Worm (Caenorhabditis elegans) whole organism, L3 larva: ENCODE measurements around the gene C27A7.8.

Experiments
- R02D3.7 ChIP-seq: fragments of 150-350 bp; optimal IDR thresholded peaks from 2 replicates; lab custom pipeline; 2014; ENCODE audit warnings: missing biosample characterization, missing genetic modification characterization
- ZK546.5 ChIP-seq: sonication (generic microtip); optimal IDR thresholded peaks from 2 replicates; lab custom pipeline; 2017; ENCODE audit warnings: missing biosample characterization, missing genetic modification characterization
- aly-2 ChIP-seq: fragments of 150-350 bp; optimal IDR thresholded peaks from 2 replicates; lab custom pipeline; 2014; ENCODE audit warnings: missing biosample characterization, missing genetic modification characterization
- ama-1 ChIP-seq: fragments of 150-350 bp; optimal IDR thresholded peaks from 2 replicates; lab custom pipeline; 2018
- ceh-16 ChIP-seq: sonication (generic microtip); optimal IDR thresholded peaks from 2 replicates; lab custom pipeline; 2017; ENCODE audit warnings: missing biosample characterization, missing genetic modification characterization
- ceh-9 ChIP-seq: sonication (generic microtip); optimal IDR thresholded peaks from 2 replicates; lab custom pipeline; 2018; ENCODE audit warnings: missing biosample characterization, missing genetic modification characterization
- daf-12 ChIP-seq: fragments of 150-350 bp; optimal IDR thresholded peaks from 2 replicates; lab custom pipeline; 2014; ENCODE audit warnings: missing biosample characterization, missing genetic modification reagents, missing genetic modification characterization
- egl-27 ChIP-seq: sonication (generic microtip); optimal IDR thresholded peaks from 4 replicates; lab custom pipeline; 2017; ENCODE audit warnings: missing biosample characterization, missing genetic modification reagents, missing genetic modification characterization
- egl-5 ChIP-seq: fragments of 150-350 bp; optimal IDR thresholded peaks from 2 replicates; lab custom pipeline; 2017; ENCODE audit warnings: missing biosample characterization, missing genetic modification reagents, missing genetic modification characterization, inconsistent platforms
- elt-1 ChIP-seq: fragments of 150-350 bp; optimal IDR thresholded peaks from 2 replicates; lab custom pipeline; 2014; ENCODE audit warnings: missing biosample characterization, missing genetic modification characterization
- elt-2 ChIP-seq: sonication (generic microtip); optimal IDR thresholded peaks from 2 replicates; lab custom pipeline; 2016; ENCODE audit warnings: missing genetic modification reagents, mild to moderate bottlenecking, missing genetic modification characterization, missing compliant biosample characterization
- elt-3 ChIP-seq, 3 experiments: fragments of 150-350 bp in 1 of 3; sonication (generic microtip) in 2 of 3; optimal IDR thresholded peaks; 2 replicates in 2 of 3; 4 replicates in 1 of 3; lab custom pipeline; 2014 to 2017; ENCODE audit warnings: missing biosample characterization in 3 of 3, missing genetic modification characterization in 3 of 3
- eor-1 ChIP-seq, 2 experiments: fragments of 150-350 bp; optimal IDR thresholded peaks; 2 replicates each; lab custom pipeline; 2014 to 2018; ENCODE audit warnings: missing biosample characterization in 2 of 2, missing genetic modification characterization in 2 of 2
- fkh-10 ChIP-seq: sonication (generic microtip); optimal IDR thresholded peaks from 2 replicates; lab custom pipeline; 2017; ENCODE audit warnings: missing biosample characterization, missing genetic modification reagents, missing genetic modification characterization
- fos-1 ChIP-seq: fragments of 150-350 bp; optimal IDR thresholded peaks from 2 replicates; lab custom pipeline; 2014; ENCODE audit warnings: missing biosample characterization, missing genetic modification characterization
- hmg-11 ChIP-seq: sonication (generic microtip); optimal IDR thresholded peaks from 2 replicates; lab custom pipeline; 2016; ENCODE audit warnings: missing genetic modification characterization, missing compliant biosample characterization
- jun-1 ChIP-seq: fragments of 150-350 bp; optimal IDR thresholded peaks from 2 replicates; lab custom pipeline; 2014; ENCODE audit warnings: missing biosample characterization, missing genetic modification reagents, missing genetic modification characterization
- lin-39 ChIP-seq: fragments of 150-350 bp; optimal IDR thresholded peaks from 2 replicates; lab custom pipeline; 2018; ENCODE audit warnings: missing biosample characterization, missing genetic modification reagents, missing genetic modification characterization
- lsy-12 ChIP-seq: sonication (generic microtip); optimal IDR thresholded peaks from 2 replicates; lab custom pipeline; 2016; ENCODE audit warnings: mild to moderate bottlenecking, missing genetic modification characterization, missing compliant biosample characterization
- mdl-1 ChIP-seq: fragments of 150-350 bp; optimal IDR thresholded peaks from 2 replicates; lab custom pipeline; 2014; ENCODE audit warnings: missing biosample characterization, missing genetic modification characterization
- mml-1 ChIP-seq: fragments of 150-350 bp; sonication (generic microtip); optimal IDR thresholded peaks from 3 replicates; lab custom pipeline; 2014; ENCODE audit warnings: missing biosample characterization, missing genetic modification characterization
- nfya-1 ChIP-seq: sonication (generic microtip); optimal IDR thresholded peaks from 2 replicates; lab custom pipeline; 2017; ENCODE audit warnings: missing genetic modification characterization, mild to moderate bottlenecking, missing compliant biosample characterization, antibody characterized with exemption, moderate library complexity; ENCODE audit not compliant: insufficient read depth
- nhr-11 ChIP-seq: fragments of 150-350 bp; optimal IDR thresholded peaks from 2 replicates; lab custom pipeline; 2014; ENCODE audit warnings: missing biosample characterization, missing genetic modification characterization
- nhr-12 ChIP-seq: fragments of 150-350 bp; optimal IDR thresholded peaks from 2 replicates; lab custom pipeline; 2014; ENCODE audit warnings: missing biosample characterization, missing genetic modification characterization
- nhr-23 ChIP-seq: fragments of 150-350 bp; optimal IDR thresholded peaks from 2 replicates; lab custom pipeline; 2014; ENCODE audit warnings: missing biosample characterization, missing genetic modification reagents, missing genetic modification characterization
- nhr-237 ChIP-seq: fragments of 150-350 bp; optimal IDR thresholded peaks from 2 replicates; lab custom pipeline; 2014; ENCODE audit warnings: missing biosample characterization, missing genetic modification characterization
- nhr-28 ChIP-seq: fragments of 150-350 bp; optimal IDR thresholded peaks from 2 replicates; lab custom pipeline; 2014; ENCODE audit warnings: missing biosample characterization, missing genetic modification characterization
- nhr-67 ChIP-seq: fragments of 150-350 bp; optimal IDR thresholded peaks from 2 replicates; lab custom pipeline; 2014; ENCODE audit warnings: missing biosample characterization, missing genetic modification characterization
- nhr-77 ChIP-seq: fragments of 150-350 bp; optimal IDR thresholded peaks from 2 replicates; lab custom pipeline; 2014; ENCODE audit warnings: missing biosample characterization, missing genetic modification characterization
- pha-4 ChIP-seq: fragments of 150-350 bp; optimal IDR thresholded peaks from 2 replicates; lab custom pipeline; 2014; ENCODE audit warnings: missing biosample characterization, missing genetic modification reagents, missing genetic modification characterization
- pqm-1 ChIP-seq: fragments of 150-350 bp; optimal IDR thresholded peaks from 2 replicates; lab custom pipeline; 2017; ENCODE audit warnings: missing biosample characterization, missing genetic modification characterization, inconsistent platforms
- sea-2 ChIP-seq: fragments of 150-350 bp; sonication (generic microtip); optimal IDR thresholded peaks from 4 replicates; lab custom pipeline; 2014; ENCODE audit warnings: missing biosample characterization, missing genetic modification reagents, missing genetic modification characterization
- snpc-4 ChIP-seq: fragments of 150-350 bp; optimal IDR thresholded peaks from 2 replicates; lab custom pipeline; 2014; ENCODE audit warnings: missing biosample characterization, missing genetic modification characterization
- unc-62 ChIP-seq: fragments of 150-350 bp; sonication (generic microtip); optimal IDR thresholded peaks from 4 replicates; lab custom pipeline; 2014; ENCODE audit warnings: missing biosample characterization, missing genetic modification reagents, missing genetic modification characterization
- zag-1 ChIP-seq: fragments of 150-350 bp; optimal IDR thresholded peaks from 2 replicates; lab custom pipeline; 2014; ENCODE audit warnings: missing biosample characterization, missing genetic modification characterization

The C27A7.8 gene

ce11 chrV:12113726-12114125, 39.2 kb upstream of the C27A7.8 start:
- TF ChIP-seq mml-1 (tag; lab: Kevin White, UChicago) (no peak), pqm-1 (peak; percentile 45), elt-2 (tag; lab: Kevin White, UChicago) (peak; percentile 57), fkh-10 (GFP tag; lab: Kevin White, UChicago) (no peak)

ce11 chrV:12114693-12115092, 38.3 kb upstream of the C27A7.8 start, which contains the start of gene spin-1:
Gene spin-1, plus strand, starts transcription at chrV:12114993.
- TF ChIP-seq lsy-12 (tag; lab: Kevin White, UChicago) = no peak
- no peak for TF ChIP-seq lin-39 (tag; lab: Kevin White, UChicago)
- no peak for TF ChIP-seq pha-4
- no peak for TF ChIP-seq ceh-9 (tag; lab: Kevin White, UChicago)
- no peak for TF ChIP-seq fos-1
- no peak for TF ChIP-seq nhr-28
- no peak for TF ChIP-seq unc-62 (GFP tag; lab: Kevin White, UChicago)
- no peak for TF ChIP-seq mdl-1 (tag; lab: Kevin White, UChicago)
- TF ChIP-seq daf-12 = no peak
- TF ChIP-seq sea-2 (GFP tag; lab: Kevin White, UChicago) = no peak

ce11 chrV:12115150-12115549, 37.8 kb upstream of the C27A7.8 start:
- TF ChIP-seq jun-1 (tag; lab: Kevin White, UChicago) = no peak
- no peak for TF ChIP-seq nhr-67 (tag; lab: Kevin White, UChicago)
- peak; percentile 14 for TF ChIP-seq pqm-1
- TF ChIP-seq elt-2 (tag; lab: Kevin White, UChicago) = peak; percentile 17
- TF ChIP-seq, all 47 proteins: peak for 2

ce11 chrV:12117567-12118053, 35.3 kb upstream of the C27A7.8 start, which contains the start of gene C13C4.8:
Gene C13C4.8, plus strand, starts transcription at chrV:12118003.
- TF ChIP-seq nhr-12 = no peak
- TF ChIP-seq snpc-4 (tag; lab: Kevin White, UChicago) = no peak
- no peak for TF ChIP-seq lin-39 (tag; lab: Kevin White, UChicago)
- no peak for TF ChIP-seq ceh-9 (tag; lab: Kevin White, UChicago)
- TF ChIP-seq nhr-77 (tag; lab: Kevin White, UChicago) = no peak
- TF ChIP-seq ceh-16 (tag; lab: Kevin White, UChicago) = no peak
- no peak for TF ChIP-seq fos-1
- TF ChIP-seq hmg-11 = no peak
- no peak for TF ChIP-seq egl-27 (tag; lab: Kevin White, UChicago)
- no peak for TF ChIP-seq nhr-11 (tag; lab: Kevin White, UChicago)
- TF ChIP-seq eor-1 (tag; optimal IDR thresholded peaks at IDR 0.05; lab: Kevin White, UChicago) = no peak
- TF ChIP-seq nhr-28 = no peak
- TF ChIP-seq ama-1 (lab: Kevin White, UChicago) = no peak
- no peak for TF ChIP-seq nfya-1 (tag; lab: Kevin White, UChicago)
- no peak for TF ChIP-seq R02D3.7 (tag; lab: Kevin White, UChicago)
- TF ChIP-seq elt-2 (tag; lab: Kevin White, UChicago) = no peak
- TF ChIP-seq elt-3 (tag; optimal IDR thresholded peaks at IDR 0.05; lab: Kevin White, UChicago) = no peak
- TF ChIP-seq nhr-23 (tag; lab: Kevin White, UChicago) = no peak
- no peak for TF ChIP-seq lsy-12 (tag; lab: Kevin White, UChicago)

ce11 chrV:12120381-12120780, 32.6 kb upstream of the C27A7.8 start, which contains the start of gene C13C4.7:
Gene C13C4.7, minus strand, starts transcription at chrV:12120481.
- TF ChIP-seq hmg-11 (no peak), nhr-237 (tag; lab: Kevin White, UChicago) (no peak), zag-1 (tag; lab: Kevin White, UChicago) (no peak), elt-1 (no peak), ZK546.5 (tag; lab: Kevin White, UChicago) (no peak), daf-12 (no peak), nhr-77 (tag; lab: Kevin White, UChicago) (no peak), nhr-12 (no peak), egl-5 (no peak), aly-2 (tag; lab: Kevin White, UChicago) (no peak), elt-2 (tag; lab: Kevin White, UChicago) (no peak)
